Worm (Caenorhabditis elegans) whole organism, L4 larva: Measurements from ENCODE around the gene ZK1098.2.

ENCODE experiments used
- D1046.2 ChIP-seq: fragments of 200-800 bp; sonication (Bioruptor generic); IDR thresholded peaks from 2 replicates; pipeline ENCODE4 v1.3.6; 2022; ENCODE audit warnings: missing genetic modification characterization, missing compliant biosample characterization
- F10B5.3 ChIP-seq: sonication (generic microtip); optimal IDR thresholded peaks from 2 replicates; lab custom pipeline; 2016; ENCODE audit warnings: mild to moderate bottlenecking, missing genetic modification characterization, missing compliant biosample characterization
- F26F4.8 ChIP-seq: fragments of 200-800 bp; sonication (Bioruptor generic); conservative IDR thresholded peaks from 2 replicates; pipeline ENCODE4 v1.3.6; 2022; ENCODE audit warnings: missing genetic modification characterization, missing compliant biosample characterization
- F37D6.2 ChIP-seq: sonication (generic microtip); optimal IDR thresholded peaks from 2 replicates; lab custom pipeline; 2016; ENCODE audit warnings: mild to moderate bottlenecking, missing genetic modification characterization, missing compliant biosample characterization
- F49E8.2 ChIP-seq: sonication (generic microtip); optimal IDR thresholded peaks from 2 replicates; lab custom pipeline; 2016; ENCODE audit warnings: missing compliant biosample characterization, mild to moderate bottlenecking, missing genetic modification characterization, borderline replicate concordance
- T20F7.1 ChIP-seq: fragments of 200-800 bp; sonication (Bioruptor generic); optimal IDR thresholded peaks from 2 replicates; lab custom pipeline; 2018; ENCODE audit warnings: mild to moderate bottlenecking, missing genetic modification characterization, missing compliant biosample characterization
- T26A8.4 ChIP-seq: fragments of 200-800 bp; sonication (Bioruptor generic); IDR thresholded peaks from 2 replicates; pipeline ENCODE4 v1.3.6; 2022; ENCODE audit warnings: missing genetic modification characterization, missing compliant biosample characterization
- Y48G9A.11 ChIP-seq: fragments of 200-800 bp; sonication (Bioruptor generic); IDR thresholded peaks from 2 replicates; pipeline ENCODE4 v1.3.6; 2022; ENCODE audit warnings: missing genetic modification reagents, missing genetic modification characterization, missing compliant biosample characterization
- Y5F2A.4 ChIP-seq: fragments of 200-800 bp; sonication (Bioruptor generic); optimal IDR thresholded peaks from 2 replicates; lab custom pipeline; 2018; ENCODE audit warnings: mild to moderate bottlenecking, missing genetic modification characterization, missing compliant biosample characterization
- aha-1 ChIP-seq: fragments of 150-350 bp; peaks from one replicate; lab custom pipeline; 2014; ENCODE audit warnings: missing biosample characterization, missing genetic modification characterization
- aly-2 ChIP-seq: sonication (generic microtip); optimal IDR thresholded peaks from 2 replicates; lab custom pipeline; 2018; ENCODE audit warnings: missing biosample characterization, missing genetic modification characterization
- ama-1 ChIP-seq: fragments of 150-350 bp; optimal IDR thresholded peaks from 2 replicates; lab custom pipeline; 2014; ENCODE audit warnings: inconsistent platforms, mixed read lengths
- ceh-44 ChIP-seq: fragments of 200-800 bp; sonication (Bioruptor generic); IDR thresholded peaks from 2 replicates; pipeline ENCODE4 v1.3.6; 2022; ENCODE audit warnings: missing genetic modification reagents, missing genetic modification characterization, missing compliant biosample characterization
- ceh-62 ChIP-seq: sonication (generic microtip); optimal IDR thresholded peaks from 2 replicates; lab custom pipeline; 2017; ENCODE audit warnings: missing biosample characterization, missing genetic modification characterization
- cey-2 ChIP-seq: sonication (generic microtip); optimal IDR thresholded peaks from 3 replicates; lab custom pipeline; 2017; ENCODE audit warnings: missing genetic modification characterization, mild to moderate bottlenecking, missing compliant biosample characterization, antibody characterized with exemption, borderline replicate concordance; ENCODE audit not compliant: insufficient read depth
- ctbp-1 ChIP-seq: fragments of 200-800 bp; sonication (Bioruptor generic); IDR thresholded peaks from 2 replicates; pipeline ENCODE4 v1.3.6; 2022; ENCODE audit warnings: missing genetic modification reagents, missing genetic modification characterization, missing compliant biosample characterization
- daf-16 ChIP-seq, 3 experiments: sonication (generic microtip); optimal IDR thresholded peaks; 2 replicates each; lab custom pipeline; 2016 to 2017; ENCODE audit warnings: missing genetic modification characterization in 3 of 3, missing genetic modification reagents in 3 of 3, mild to moderate bottlenecking in 2 of 3, missing compliant biosample characterization in 2 of 3, missing biosample characterization in 1 of 3, moderate library complexity in 1 of 3
- dmd-8 ChIP-seq: fragments of 200-800 bp; sonication (Bioruptor generic); IDR thresholded peaks from 2 replicates; pipeline ENCODE4 v1.3.6; 2022; ENCODE audit warnings: missing genetic modification characterization, missing compliant biosample characterization
- duxl-1 ChIP-seq: sonication (generic microtip); optimal IDR thresholded peaks from 2 replicates; lab custom pipeline; 2016; ENCODE audit warnings: mild to moderate bottlenecking, missing genetic modification characterization, moderate library complexity, missing compliant biosample characterization; ENCODE audit not compliant: poor library complexity
- dve-1 ChIP-seq: sonication (generic microtip); optimal IDR thresholded peaks from 2 replicates; lab custom pipeline; 2017; ENCODE audit warnings: antibody characterized with exemption, mild to moderate bottlenecking, missing genetic modification characterization, missing compliant biosample characterization; ENCODE audit not compliant: insufficient read depth
- egl-27 ChIP-seq: sonication (generic microtip); optimal IDR thresholded peaks from 3 replicates; lab custom pipeline; 2017; ENCODE audit warnings: missing biosample characterization, missing genetic modification reagents, missing genetic modification characterization
- egl-43 ChIP-seq: fragments of 200-800 bp; sonication (Bioruptor generic); IDR thresholded peaks from 2 replicates; pipeline ENCODE4 v1.3.6; 2022; ENCODE audit warnings: missing genetic modification reagents, missing genetic modification characterization, missing compliant biosample characterization
- fkh-10 ChIP-seq: fragments of 150-350 bp; optimal IDR thresholded peaks from 2 replicates; lab custom pipeline; 2014; ENCODE audit warnings: missing biosample characterization, missing genetic modification reagents, missing genetic modification characterization
- gei-8 ChIP-seq: fragments of 200-800 bp; sonication (Bioruptor generic); optimal IDR thresholded peaks from 2 replicates; lab custom pipeline; 2018; ENCODE audit warnings: mild to moderate bottlenecking, missing genetic modification characterization, missing compliant biosample characterization
- hlh-11 ChIP-seq: fragments of 200-800 bp; sonication (Bioruptor generic); optimal IDR thresholded peaks from 2 replicates; lab custom pipeline; 2018; ENCODE audit warnings: mild to moderate bottlenecking, missing genetic modification characterization, missing compliant biosample characterization
- jun-1 ChIP-seq: fragments of 150-350 bp; optimal IDR thresholded peaks from 2 replicates; lab custom pipeline; 2014; ENCODE audit warnings: missing biosample characterization, missing genetic modification reagents, missing genetic modification characterization
- lin-1 ChIP-seq: fragments of 200-800 bp; sonication (Bioruptor generic); IDR thresholded peaks from 2 replicates; pipeline ENCODE4 v1.3.6; 2022; ENCODE audit warnings: missing genetic modification reagents, missing genetic modification characterization, missing compliant biosample characterization
- lin-29 ChIP-seq: fragments of 200-800 bp; sonication (Bioruptor generic); IDR thresholded peaks from 2 replicates; pipeline ENCODE4 v1.3.6; 2022; ENCODE audit warnings: missing genetic modification reagents, missing genetic modification characterization, missing compliant biosample characterization
- lin-39 ChIP-seq: fragments of 150-350 bp; optimal IDR thresholded peaks from 2 replicates; lab custom pipeline; 2014; ENCODE audit warnings: missing biosample characterization, missing genetic modification reagents, missing genetic modification characterization
- lir-3 ChIP-seq: sonication (generic microtip); optimal IDR thresholded peaks from 2 replicates; lab custom pipeline; 2016; ENCODE audit warnings: mild to moderate bottlenecking, missing genetic modification characterization, missing compliant biosample characterization
- mes-2 ChIP-seq: sonication (generic microtip); optimal IDR thresholded peaks from 2 replicates; lab custom pipeline; 2016; ENCODE audit warnings: missing genotype, mild to moderate bottlenecking, missing genetic modification characterization, missing compliant biosample characterization; ENCODE audit not compliant: poor library complexity, severe bottlenecking
- mxl-2 ChIP-seq: fragments of 200-800 bp; sonication (Bioruptor generic); conservative IDR thresholded peaks from 2 replicates; pipeline ENCODE4 v1.3.6; 2022; ENCODE audit warnings: missing genetic modification reagents, missing genetic modification characterization, missing compliant biosample characterization
- mxl-3 ChIP-seq: fragments of 200-800 bp; sonication (Bioruptor generic); optimal IDR thresholded peaks from 2 replicates; lab custom pipeline; 2018; ENCODE audit warnings: mild to moderate bottlenecking, missing genetic modification characterization, missing compliant biosample characterization
- nhr-10 ChIP-seq: fragments of 150-350 bp; optimal IDR thresholded peaks from 2 replicates; lab custom pipeline; 2014; ENCODE audit warnings: missing biosample characterization, missing genetic modification characterization
- nhr-102 ChIP-seq: sonication (generic microtip); optimal IDR thresholded peaks from 2 replicates; lab custom pipeline; 2016; ENCODE audit warnings: mild to moderate bottlenecking, missing genetic modification characterization, moderate library complexity, missing compliant biosample characterization
- nhr-11 ChIP-seq: fragments of 150-350 bp; optimal IDR thresholded peaks from 2 replicates; lab custom pipeline; 2014; ENCODE audit warnings: missing biosample characterization, missing genetic modification characterization
- nhr-41 ChIP-seq: fragments of 200-800 bp; sonication (Bioruptor generic); IDR thresholded peaks from 2 replicates; pipeline ENCODE4 v1.3.6; 2022; ENCODE audit warnings: missing genetic modification reagents, missing genetic modification characterization, missing compliant biosample characterization
- nhr-42 ChIP-seq: fragments of 200-800 bp; sonication (Bioruptor generic); IDR thresholded peaks from 2 replicates; pipeline ENCODE4 v1.3.6; 2022; ENCODE audit warnings: missing genetic modification characterization, missing compliant biosample characterization
- nhr-48 ChIP-seq: sonication (generic microtip); optimal IDR thresholded peaks from 2 replicates; lab custom pipeline; 2016; ENCODE audit warnings: mild to moderate bottlenecking, missing genetic modification characterization, missing compliant biosample characterization
- nhr-76 ChIP-seq: fragments of 150-350 bp; optimal IDR thresholded peaks from 2 replicates; lab custom pipeline; 2014; ENCODE audit warnings: missing biosample characterization, missing genetic modification characterization
- sdz-12 ChIP-seq: fragments of 200-800 bp; sonication (Bioruptor generic); optimal IDR thresholded peaks from 2 replicates; lab custom pipeline; 2018; ENCODE audit warnings: mild to moderate bottlenecking, missing genetic modification characterization, missing compliant biosample characterization
- skn-1 ChIP-seq: fragments of 150-350 bp; optimal IDR thresholded peaks from 2 replicates; lab custom pipeline; 2014; ENCODE audit warnings: missing biosample characterization, missing genetic modification characterization
- snpc-1.2 ChIP-seq: fragments of 200-800 bp; sonication (Bioruptor generic); IDR thresholded peaks from 2 replicates; pipeline ENCODE4 v1.3.6; 2022; ENCODE audit warnings: missing genetic modification reagents, missing genetic modification characterization, missing compliant biosample characterization
- tra-1 ChIP-seq: fragments of 200-800 bp; sonication (Bioruptor generic); IDR thresholded peaks from 2 replicates; pipeline ENCODE4 v1.3.6; 2022; ENCODE audit warnings: missing genetic modification reagents, missing genetic modification characterization, missing compliant biosample characterization
- unc-130 ChIP-seq: sonication (generic microtip); optimal IDR thresholded peaks from 2 replicates; lab custom pipeline; 2016; ENCODE audit warnings: missing genetic modification reagents, missing genetic modification characterization, missing compliant biosample characterization
- unc-39 ChIP-seq: sonication (generic microtip); optimal IDR thresholded peaks from 2 replicates; lab custom pipeline; 2017; ENCODE audit warnings: missing biosample characterization, missing genetic modification characterization
- zag-1 ChIP-seq: fragments of 150-350 bp; optimal IDR thresholded peaks from 2 replicates; lab custom pipeline; 2014; ENCODE audit warnings: missing biosample characterization, missing genetic modification characterization
- zfp-3 ChIP-seq: fragments of 200-800 bp; sonication (Bioruptor generic); conservative IDR thresholded peaks from 2 replicates; pipeline ENCODE4 v1.3.6; 2022; ENCODE audit warnings: missing genetic modification reagents, missing genetic modification characterization, missing compliant biosample characterization
- ztf-11 ChIP-seq: fragments of 150-350 bp; optimal IDR thresholded peaks from 2 replicates; lab custom pipeline; 2014; ENCODE audit warnings: missing biosample characterization, missing genetic modification characterization
- ztf-7 ChIP-seq: fragments of 150-350 bp; optimal IDR thresholded peaks from 2 replicates; lab custom pipeline; 2014; ENCODE audit warnings: missing biosample characterization, missing genetic modification characterization

Gene ZK1098.2

ce11 chrIII:9546016-9546659 is 17.2 kb downstream of the ZK1098.2 start, which contains the start of gene unc-16 (continued):
- peak; percentile 80 for TF ChIP-seq T26A8.4 (GFP tag; lab: Robert Waterston, UW)
- TF ChIP-seq hlh-11 (tag; lab: Kevin White, UChicago): peak; percentile 90
- peak; percentile 91 for TF ChIP-seq fkh-10 (GFP tag; lab: Kevin White, UChicago)
- no peak for TF ChIP-seq skn-1 (tag; lab: Kevin White, UChicago)
- TF ChIP-seq egl-43 (GFP tag; lab: Robert Waterston, UW): no peak; the same call in 1 of the 2 replicates
- no peak for TF ChIP-seq unc-130 (GFP tag; lab: Kevin White, UChicago)
- TF ChIP-seq nhr-41 (GFP tag; lab: Robert Waterston, UW): no peak
- no peak for TF ChIP-seq ztf-11 (tag; lab: Kevin White, UChicago)
- no peak for TF ChIP-seq tra-1
- TF ChIP-seq snpc-1.2 (GFP tag; lab: Robert Waterston, UW): no peak
- no peak for TF ChIP-seq ceh-62 (tag; lab: Kevin White, UChicago)
- no peak for TF ChIP-seq jun-1 (tag; lab: Kevin White, UChicago)
- peak; percentile 51 for TF ChIP-seq nhr-102 (tag; lab: Kevin White, UChicago)
- TF ChIP-seq F37D6.2: peak; percentile 77
- no peak for TF ChIP-seq Y5F2A.4 (GFP tag; lab: Kevin White, UChicago)
- peak; percentile 98 for TF ChIP-seq aha-1 (tag; lab: Kevin White, UChicago)
- no peak for TF ChIP-seq D1046.2 (GFP tag; lab: Robert Waterston, UW)
- no peak for TF ChIP-seq nhr-76
- TF ChIP-seq egl-27 (tag; lab: Kevin White, UChicago): no peak
- no peak for TF ChIP-seq dmd-8 (GFP tag; lab: Robert Waterston, UW)
- TF ChIP-seq zag-1 (tag; lab: Kevin White, UChicago): no peak
- TF ChIP-seq Y48G9A.11 (GFP tag; lab: Robert Waterston, UW): no peak
- TF ChIP-seq T20F7.1 (GFP tag; lab: Kevin White, UChicago): peak; percentile 82
- TF ChIP-seq ztf-7 (tag; lab: Kevin White, UChicago): peak; percentile 38
- no peak for TF ChIP-seq aly-2 (tag; lab: Kevin White, UChicago)
- TF ChIP-seq lin-1 (GFP tag; lab: Robert Waterston, UW): no peak
- peak; percentile 36; the same call in 1 of the 2 replicates for TF ChIP-seq ceh-44 (GFP tag; lab: Robert Waterston, UW)
- no peak for TF ChIP-seq gei-8 (GFP tag; lab: Kevin White, UChicago)
- peak; percentile 80 for TF ChIP-seq dve-1 (tag; lab: Kevin White, UChicago)
- no peak for TF ChIP-seq F26F4.8 (GFP tag; lab: Robert Waterston, UW)
- TF ChIP-seq lir-3: no peak
- peak; percentile 86 for TF ChIP-seq ama-1 (lab: Kevin White, UChicago)
- TF ChIP-seq F10B5.3 (tag; lab: Kevin White, UChicago): peak; percentile 20
- peak; percentile 68; the same call in 1 of the 2 replicates for TF ChIP-seq ctbp-1 (GFP tag; lab: Robert Waterston, UW)
- peak; percentile 89 for TF ChIP-seq mxl-3 (GFP tag; lab: Kevin White, UChicago)
- TF ChIP-seq lin-39 (tag; lab: Kevin White, UChicago): no peak
- peak in 1 of 2 experiments; percentile 28 for TF ChIP-seq daf-16 (GFP tag; optimal IDR thresholded peaks at IDR 0.05; lab: Kevin White, UChicago)
- peak; percentile 79 for TF ChIP-seq daf-16 (tag; optimal IDR thresholded peaks at IDR 0.05; lab: Kevin White, UChicago)
- peak; percentile 45 for TF ChIP-seq nhr-48 (tag; lab: Kevin White, UChicago)
- peak; percentile 71 for TF ChIP-seq nhr-11 (tag; lab: Kevin White, UChicago)
- TF ChIP-seq mxl-2: peak; percentile 77
- no peak for TF ChIP-seq cey-2
- TF ChIP-seq nhr-42 (GFP tag; lab: Robert Waterston, UW): peak; percentile 18; the same call in 1 of the 2 replicates
- TF ChIP-seq zfp-3 (GFP tag; lab: Robert Waterston, UW): no peak
- TF ChIP-seq unc-39 (tag; lab: Kevin White, UChicago): no peak
- no peak for TF ChIP-seq sdz-12
- TF ChIP-seq nhr-10 (tag; lab: Kevin White, UChicago): no peak
- TF ChIP-seq F49E8.2 (tag; lab: Kevin White, UChicago): no peak
- TF ChIP-seq lin-29 (GFP tag; lab: Robert Waterston, UW): 0 out of 2 replicates have a peak, but pooled peaks have one; percentile 19
- TF ChIP-seq duxl-1: peak; percentile 67
- peak; percentile 81 for TF ChIP-seq mes-2 (tag; lab: Kevin White, UChicago)
